Fruit fly (Drosophila melanogaster): Measurements from ENCODE around the gene CG12011.

The CG12011 gene

DNA sequence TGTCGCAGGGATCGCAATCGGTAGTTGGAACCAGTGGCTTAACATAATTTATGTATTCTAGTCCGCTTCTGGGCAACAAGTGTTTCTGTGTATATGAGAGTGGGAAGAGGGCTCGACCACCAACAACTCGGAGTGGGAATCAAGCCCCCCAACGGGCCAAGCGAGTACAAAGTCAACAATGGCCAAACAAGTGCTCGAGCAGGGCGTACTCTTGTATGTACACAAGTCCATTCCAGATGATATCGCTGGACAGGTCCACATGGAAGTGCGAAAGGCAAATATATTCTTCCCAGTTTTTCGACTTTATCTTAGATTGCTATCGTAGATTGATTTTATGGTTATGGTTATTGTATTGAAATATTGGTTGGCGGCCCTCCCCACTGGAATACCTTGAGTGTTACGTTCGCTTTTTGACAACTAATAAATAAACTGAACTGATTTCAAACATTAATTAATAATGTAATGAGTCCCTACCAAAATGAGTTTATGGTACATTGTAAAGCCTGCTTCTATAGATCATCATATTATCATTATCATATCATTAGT is 48.2 kb downstream of the CG12011 start:
- TF ChIP-seq CG17801 (GFP tag; optimal IDR thresholded peaks at IDR 0.05; ENCODE audit: partially characterized antibody) = no peak

dm6 chr3L:1745432-1745831 is 51.0 kb downstream of the CG12011 start:
- TF ChIP-seq CG17801 (GFP tag; optimal IDR thresholded peaks at IDR 0.05; ENCODE audit: partially characterized antibody) = no peak
